Fruit fly (Drosophila melanogaster) whole organism, embryonic: ENCODE results near the gene Spt7.
A peak's percentile ranks its signal among the peaks of the same experiment; 100 is the strongest.

ENCODE experiments used
- Abd-B ChIP-seq: fragments of 200-800 bp; sonication (Bioruptor generic); optimal IDR thresholded peaks from 2 replicates; lab custom pipeline; 2018; ENCODE audit warnings: missing biosample characterization, mild to moderate bottlenecking, missing genetic modification characterization, moderate library complexity
- Antp ChIP-seq: fragments of 200-800 bp; sonication (Bioruptor generic); optimal IDR thresholded peaks from 3 replicates; lab custom pipeline; 2016; ENCODE audit warnings: missing biosample characterization, missing genetic modification characterization
- CG11723 ChIP-seq: fragments of 200-800 bp; sonication (Bioruptor generic); optimal IDR thresholded peaks from 2 replicates; lab custom pipeline; 2017; ENCODE audit warnings: missing biosample characterization, mild to moderate bottlenecking, missing genetic modification characterization
- CG12236 ChIP-seq: fragments of 200-800 bp; sonication (Bioruptor generic); optimal IDR thresholded peaks from 2 replicates; lab custom pipeline; 2016; ENCODE audit warnings: missing biosample characterization, missing genetic modification characterization
- CG12299 ChIP-seq: fragments of 200-800 bp; sonication (Bioruptor generic); optimal IDR thresholded peaks from 2 replicates; lab custom pipeline; 2018; ENCODE audit warnings: missing biosample characterization, mild to moderate bottlenecking, missing genetic modification characterization
- CG14667 ChIP-seq: fragments of 200-800 bp; sonication (Bioruptor generic); IDR thresholded peaks from 2 replicates; pipeline ENCODE4 v1.3.6; 2022; ENCODE audit warnings: missing biosample characterization, missing genetic modification characterization
- CG18619 ChIP-seq: fragments of 200-800 bp; sonication (Bioruptor generic); optimal IDR thresholded peaks from 3 replicates; lab custom pipeline; 2017; ENCODE audit warnings: missing biosample characterization, mild to moderate bottlenecking, missing genetic modification characterization
- CG2116 ChIP-seq: fragments of 200-800 bp; sonication (Bioruptor generic); optimal IDR thresholded peaks from 3 replicates; lab custom pipeline; 2018; ENCODE audit warnings: missing biosample characterization, mild to moderate bottlenecking, missing genetic modification characterization
- CG3281 ChIP-seq: fragments of 200-800 bp; sonication (Bioruptor generic); optimal IDR thresholded peaks from 3 replicates; lab custom pipeline; 2017; ENCODE audit warnings: missing biosample characterization, mild to moderate bottlenecking, missing genetic modification characterization
- CG3726 ChIP-seq: fragments of 200-800 bp; sonication (Bioruptor generic); IDR thresholded peaks from 3 replicates; pipeline ENCODE4, ENCODE4 v1.3.6; 2022; ENCODE audit warnings: missing biosample characterization, missing genetic modification characterization
- CG3847 ChIP-seq: fragments of 200-800 bp; sonication (Bioruptor generic); IDR thresholded peaks from 2 replicates; pipeline ENCODE4 v1.3.6; 2022; ENCODE audit warnings: missing biosample characterization, missing genetic modification characterization
- CG43689 ChIP-seq: fragments of 200-800 bp; sonication (Bioruptor generic); IDR thresholded peaks from 2 replicates; pipeline ENCODE4 v1.3.6; 2022; ENCODE audit warnings: missing biosample characterization, missing genetic modification characterization
- CG4707 ChIP-seq: fragments of 200-800 bp; sonication (Bioruptor generic); optimal IDR thresholded peaks from 2 replicates; lab custom pipeline; 2018; ENCODE audit warnings: missing biosample characterization, mild to moderate bottlenecking, missing genetic modification characterization, moderate library complexity
- CG4854 ChIP-seq: fragments of 200-800 bp; sonication (Bioruptor generic); optimal IDR thresholded peaks from 2 replicates; lab custom pipeline; 2016; ENCODE audit warnings: missing biosample characterization, missing genetic modification characterization, inconsistent platforms
- CG8281 ChIP-seq: fragments of 200-800 bp; sonication (Bioruptor generic); optimal IDR thresholded peaks from 2 replicates; lab custom pipeline; 2018; ENCODE audit warnings: missing biosample characterization, mild to moderate bottlenecking, missing genetic modification characterization, moderate library complexity
- Dbx ChIP-seq: fragments of 200-800 bp; sonication (Bioruptor generic); IDR thresholded peaks from 3 replicates; pipeline ENCODE4 v1.3.6; 2022; ENCODE audit warnings: missing biosample characterization, missing genetic modification characterization
- Dek ChIP-seq: fragments of 200-800 bp; sonication (Bioruptor generic); optimal IDR thresholded peaks from 3 replicates; lab custom pipeline; 2019; ENCODE audit warnings: missing biosample characterization, mild to moderate bottlenecking, missing genetic modification characterization, moderate library complexity
- Dfd ChIP-seq, 2 experiments: fragments of >200 bp; optimal IDR thresholded peaks; 2 replicates each; lab custom pipeline; 2017; ENCODE audit warnings: missing biosample characterization in 2 of 2, missing genetic modification characterization in 2 of 2
- Dip2 ChIP-seq: fragments of 200-800 bp; sonication (Bioruptor generic); IDR thresholded peaks from 2 replicates; pipeline ENCODE4 v1.3.6; 2022; ENCODE audit warnings: missing biosample characterization, missing genetic modification characterization
- Doc3 ChIP-seq: fragments of 200-800 bp; sonication (Bioruptor generic); IDR thresholded peaks from 3 replicates; pipeline ENCODE4 v1.3.6; 2022; ENCODE audit warnings: missing biosample characterization, missing genetic modification characterization; ENCODE audit not compliant: partially characterized antibody
- E2f2 ChIP-seq: fragments of 200-800 bp; sonication (Bioruptor generic); IDR thresholded peaks from 2 replicates; pipeline ENCODE4 v1.3.6; 2022; ENCODE audit warnings: missing biosample characterization, missing genetic modification characterization
- Eip74EF ChIP-seq, 2 experiments: fragments of 200-800 bp in 1 of 2; fragments of >200 bp in 1 of 2; sonication (Bioruptor generic) in 1 of 2; optimal IDR thresholded peaks; 2 replicates each; lab custom pipeline; 2017 to 2019; ENCODE audit warnings: missing biosample characterization in 2 of 2, missing genetic modification characterization in 2 of 2, mild to moderate bottlenecking in 1 of 2, moderate library complexity in 1 of 2
- Fer1 ChIP-seq: fragments of 200-800 bp; sonication (Bioruptor generic); optimal IDR thresholded peaks from 2 replicates; lab custom pipeline; 2017; ENCODE audit warnings: missing biosample characterization, mild to moderate bottlenecking, missing genetic modification characterization
- Fer2 ChIP-seq: fragments of 200-800 bp; sonication (Bioruptor generic); optimal IDR thresholded peaks from 2 replicates; lab custom pipeline; 2018; ENCODE audit warnings: missing biosample characterization, mild to moderate bottlenecking, missing genetic modification characterization, moderate library complexity
- Jarid2 ChIP-seq: fragments of 200-800 bp; sonication (Bioruptor generic); optimal IDR thresholded peaks from 3 replicates; lab custom pipeline; 2017; ENCODE audit warnings: mild to moderate bottlenecking, missing biosample characterization, missing genetic modification reagents, missing genetic modification characterization
- MESR4 ChIP-seq: fragments of 200-800 bp; sonication (Bioruptor generic); optimal IDR thresholded peaks from 2 replicates; lab custom pipeline; 2018; ENCODE audit warnings: missing biosample characterization, mild to moderate bottlenecking, missing genetic modification characterization, moderate library complexity
- NfI ChIP-seq: fragments of 200-800 bp; sonication (Bioruptor generic); optimal IDR thresholded peaks from 3 replicates; lab custom pipeline; 2018; ENCODE audit warnings: missing biosample characterization, mild to moderate bottlenecking, missing genetic modification characterization, moderate library complexity
- Oaz ChIP-seq: fragments of 200-800 bp; sonication (Bioruptor generic); IDR thresholded peaks from 2 replicates; pipeline ENCODE4 v1.3.6; 2022; ENCODE audit warnings: missing biosample characterization, missing genetic modification characterization
- Optix ChIP-seq: fragments of 200-800 bp; sonication (Bioruptor generic); IDR thresholded peaks from 3 replicates; pipeline ENCODE4 v1.3.6; 2022; ENCODE audit warnings: missing biosample characterization, missing genetic modification characterization
- PHDP ChIP-seq: fragments of 200-800 bp; sonication (Bioruptor generic); optimal IDR thresholded peaks from 3 replicates; lab custom pipeline; 2018; ENCODE audit warnings: missing biosample characterization, mild to moderate bottlenecking, missing genetic modification characterization, moderate library complexity
- Pdp1 ChIP-seq, 2 experiments: fragments of 200-800 bp; sonication (Bioruptor generic); optimal IDR thresholded peaks; 3 replicates each; lab custom pipeline; 2016; ENCODE audit warnings: missing biosample characterization in 2 of 2, missing genetic modification characterization in 2 of 2, mild to moderate bottlenecking in 1 of 2, moderate library complexity in 1 of 2
- abd-A ChIP-seq: fragments of 200-800 bp; sonication (Bioruptor generic); optimal IDR thresholded peaks from 3 replicates; lab custom pipeline; 2019; ENCODE audit warnings: missing biosample characterization, mild to moderate bottlenecking, missing genetic modification characterization, moderate library complexity
- aop ChIP-seq: fragments of 200-800 bp; sonication (Bioruptor generic); IDR thresholded peaks from 2 replicates; pipeline ENCODE4 v1.3.6; 2022; ENCODE audit warnings: missing biosample characterization, missing genetic modification characterization
- bab2 ChIP-seq: fragments of 200-800 bp; sonication (Bioruptor generic); optimal IDR thresholded peaks from 2 replicates; lab custom pipeline; 2016; ENCODE audit warnings: missing biosample characterization, missing genetic modification characterization
- br ChIP-seq: fragments of >200 bp; optimal IDR thresholded peaks from 2 replicates; lab custom pipeline; 2017
- cato ChIP-seq: fragments of 200-800 bp; sonication (Bioruptor generic); optimal IDR thresholded peaks from 2 replicates; lab custom pipeline; 2016; ENCODE audit warnings: missing biosample characterization, missing genetic modification characterization, borderline replicate concordance
- ci ChIP-seq: fragments of 200-800 bp; sonication (Bioruptor generic); IDR thresholded peaks from 3 replicates; pipeline ENCODE4 v1.3.6; 2022; ENCODE audit warnings: missing biosample characterization, missing genetic modification characterization
- dysf ChIP-seq: fragments of 200-800 bp; sonication (Bioruptor generic); IDR thresholded peaks from 3 replicates; pipeline ENCODE4 v1.3.6; 2022; ENCODE audit warnings: missing biosample characterization, missing genetic modification characterization
- fd3F ChIP-seq: fragments of 200-800 bp; sonication (Bioruptor generic); optimal IDR thresholded peaks from 2 replicates; lab custom pipeline; 2018; ENCODE audit warnings: missing biosample characterization, mild to moderate bottlenecking, missing genetic modification characterization, moderate library complexity
- gce ChIP-seq: fragments of 200-800 bp; sonication (Bioruptor generic); IDR thresholded peaks from 3 replicates; pipeline ENCODE4 v1.3.6; 2022; ENCODE audit warnings: missing biosample characterization, missing genetic modification characterization
- gfzf ChIP-seq: fragments of 200-800 bp; sonication (Bioruptor generic); optimal IDR thresholded peaks from 2 replicates; lab custom pipeline; 2016; ENCODE audit warnings: missing biosample characterization, mild to moderate bottlenecking, missing genetic modification characterization, moderate library complexity
- gsb ChIP-seq: fragments of 200-800 bp; sonication (Bioruptor generic); IDR thresholded peaks from 2 replicates; pipeline ENCODE4 v1.3.6; 2022; ENCODE audit warnings: missing biosample characterization, missing genetic modification characterization
- hth ChIP-seq: fragments of >200 bp; optimal IDR thresholded peaks from 2 replicates; lab custom pipeline; 2017; ENCODE audit warnings: inconsistent platforms
- kni ChIP-seq: fragments of 200-800 bp; sonication (Bioruptor generic); optimal IDR thresholded peaks from 3 replicates; lab custom pipeline; 2017; ENCODE audit warnings: mild to moderate bottlenecking, missing biosample characterization, missing genetic modification reagents, missing genetic modification characterization
- org-1 ChIP-seq: fragments of 200-800 bp; sonication (Bioruptor generic); optimal IDR thresholded peaks from 2 replicates; lab custom pipeline; 2017; ENCODE audit warnings: missing biosample characterization, missing genetic modification characterization
- shn ChIP-seq: fragments of 200-800 bp; sonication (Bioruptor generic); optimal IDR thresholded peaks from 3 replicates; lab custom pipeline; 2016; ENCODE audit warnings: missing biosample characterization, missing genetic modification characterization
- sima ChIP-seq: fragments of 200-800 bp; sonication (Bioruptor generic); optimal IDR thresholded peaks from 2 replicates; lab custom pipeline; 2016; ENCODE audit warnings: missing biosample characterization, missing genetic modification characterization
- tin ChIP-seq: fragments of 200-800 bp; sonication (Bioruptor generic); optimal IDR thresholded peaks from 3 replicates; lab custom pipeline; 2016; ENCODE audit warnings: missing biosample characterization, missing genetic modification characterization
- zf30C ChIP-seq: fragments of 200-800 bp; sonication (Bioruptor generic); optimal IDR thresholded peaks from 3 replicates; lab custom pipeline; 2018; ENCODE audit warnings: missing biosample characterization, mild to moderate bottlenecking, missing genetic modification characterization

The Spt7 gene

dm6 chrX:17826807-17827703 is 23.2 kb upstream of the Spt7 start, which contains the start of gene Socs16D (continued):
- TF ChIP-seq Doc3 (GFP tag; lab: Robert Waterston, UW) (peak; percentile 93), NfI (GFP tag; lab: Kevin White, UChicago) (peak; percentile 2), Dfd (GFP tag; optimal IDR thresholded peaks at IDR 0.05; lab: Kevin White, UChicago) (no peak), sima (GFP tag; lab: Kevin White, UChicago) (no peak), Dbx (peak; percentile 76), CG8281 (tag; lab: Kevin White, UChicago) (no peak), abd-A (tag; lab: Kevin White, UChicago) (peak; percentile 72), gfzf (GFP tag; lab: Kevin White, UChicago) (peak; percentile 43), aop (no peak), Optix (no peak), CG2116 (GFP tag; lab: Kevin White, UChicago) (peak; percentile 94), Fer2 (tag; lab: Kevin White, UChicago) (no peak), PHDP (tag; lab: Kevin White, UChicago) (peak; percentile 17), org-1 (GFP tag; lab: Kevin White, UChicago) (no peak), Fer1 (GFP tag; lab: Kevin White, UChicago) (peak; percentile 44), ci (peak; percentile 56; the same call in 2 of the 3 replicates), CG12299 (tag; lab: Kevin White, UChicago) (no peak), CG3847 (GFP tag; lab: Robert Waterston, UW) (peak; percentile 89), kni (GFP tag; lab: Kevin White, UChicago) (peak; percentile 65), CG4854 (GFP tag; lab: Kevin White, UChicago) (no peak), tin (GFP tag; lab: Kevin White, UChicago) (no peak), Pdp1 (GFP tag; optimal IDR thresholded peaks at IDR 0.05; lab: Kevin White, UChicago) (peak; percentile 17 to 61), Dek (peak; percentile 52), Antp (GFP tag; lab: Kevin White, UChicago) (peak; percentile 55), cato (no peak), fd3F (GFP tag; lab: Kevin White, UChicago) (no peak), zf30C (GFP tag; lab: Kevin White, UChicago) (peak; percentile 16), gsb (no peak), dysf (GFP tag; lab: Robert Waterston, UW) (no peak), gce (GFP tag; lab: Robert Waterston, UW) (no peak), shn (GFP tag; lab: Kevin White, UChicago) (no peak), E2f2 (GFP tag; lab: Robert Waterston, UW) (peak; percentile 70), Eip74EF (GFP tag; optimal IDR thresholded peaks at IDR 0.05; lab: Kevin White, UChicago) (peak in 1 of 2 experiments; percentile 26), CG18619 (GFP tag; lab: Kevin White, UChicago) (no peak), Oaz (GFP tag; lab: Robert Waterston, UW) (peak; percentile 24; the same call in 1 of the 2 replicates), CG3726 (GFP tag; lab: Robert Waterston, UW) (no peak), Dip2 (no peak), Jarid2 (GFP tag; lab: Kevin White, UChicago) (peak; percentile 34), br (no peak), CG4707 (GFP tag; lab: Kevin White, UChicago) (no peak), CG11723 (GFP tag; lab: Kevin White, UChicago) (no peak), CG12236 (GFP tag; lab: Kevin White, UChicago) (peak; percentile 39), hth (lab: Kevin White, UChicago) (no peak), CG3281 (GFP tag; lab: Kevin White, UChicago) (no peak), Abd-B (GFP tag; lab: Kevin White, UChicago) (peak; percentile 70), MESR4 (GFP tag; lab: Kevin White, UChicago) (peak; percentile 92), CG14667 (GFP tag; lab: Robert Waterston, UW) (no peak), CG43689 (no peak), bab2 (GFP tag; lab: Kevin White, UChicago) (no peak)
